Worm (Caenorhabditis elegans) whole organism, L4 larva: ENCODE data around the gene nac-3.

Experiments used
- ZK546.5 ChIP-seq, 2 experiments: sonication (generic microtip); optimal IDR thresholded peaks; 2 replicates each; lab custom pipeline; 2017; ENCODE audit warnings: missing biosample characterization in 2 of 2, missing genetic modification characterization in 2 of 2
- lin-13 ChIP-seq: fragments of 150-350 bp; optimal IDR thresholded peaks from 2 replicates; lab custom pipeline; 2014; ENCODE audit warnings: missing biosample characterization, missing genetic modification reagents, missing genetic modification characterization
- nhr-237 ChIP-seq: sonication (generic microtip); optimal IDR thresholded peaks from 2 replicates; lab custom pipeline; 2017; ENCODE audit warnings: missing biosample characterization, missing genetic modification characterization
- nhr-28 ChIP-seq: fragments of 150-350 bp; optimal IDR thresholded peaks from 2 replicates; lab custom pipeline; 2014; ENCODE audit warnings: missing biosample characterization, missing genetic modification characterization
- nhr-41 ChIP-seq: fragments of 200-800 bp; sonication (Bioruptor generic); IDR thresholded peaks from 2 replicates; pipeline ENCODE4 v1.3.6; 2022; ENCODE audit warnings: missing genetic modification reagents, missing genetic modification characterization, missing compliant biosample characterization
- snpc-4 ChIP-seq: fragments of 150-350 bp; optimal IDR thresholded peaks from 2 replicates; lab custom pipeline; 2014; ENCODE audit warnings: missing biosample characterization, missing genetic modification characterization
- unc-39 ChIP-seq: sonication (generic microtip); optimal IDR thresholded peaks from 2 replicates; lab custom pipeline; 2017; ENCODE audit warnings: missing biosample characterization, missing genetic modification characterization
- unc-62 ChIP-seq, 3 experiments: fragments of 150-350 bp in 1 of 3; sonication (generic microtip); optimal IDR thresholded peaks in 2 of 3; peaks in 1 of 3; 1 replicate in 1 of 3; 2 replicates in 2 of 3; lab custom pipeline; 2014 to 2017; ENCODE audit warnings: missing biosample characterization in 3 of 3, missing genetic modification characterization in 3 of 3, missing genetic modification reagents in 3 of 3, missing genotype in 1 of 3
- zag-1 ChIP-seq: fragments of 150-350 bp; optimal IDR thresholded peaks from 2 replicates; lab custom pipeline; 2014; ENCODE audit warnings: missing biosample characterization, missing genetic modification characterization
- zip-2 ChIP-seq: fragments of 150-350 bp; optimal IDR thresholded peaks from 2 replicates; lab custom pipeline; 2014; ENCODE audit warnings: missing biosample characterization, missing genetic modification characterization

ce11 chrIII:10108995-10109394 is 43.6 kb upstream of the nac-3 start, which contains the start of gene T16H12.9:
- no peak for TF ChIP-seq nhr-41
- TF ChIP-seq zag-1 (tag; lab: Kevin White, UChicago), result no peak
- TF ChIP-seq nhr-28 (tag; lab: Kevin White, UChicago), result no peak
- TF ChIP-seq unc-62 (GFP tag; optimal IDR thresholded peaks at IDR 0.05 in 1 of 2; lab: Kevin White, UChicago), result no peak
- TF ChIP-seq unc-62 (tag; optimal IDR thresholded peaks at IDR 0.05; lab: Kevin White, UChicago), result no peak
- TF ChIP-seq unc-39 (tag; lab: Kevin White, UChicago), result no peak
- TF ChIP-seq zip-2, result no peak
- no peak for TF ChIP-seq nhr-237 (tag; lab: Kevin White, UChicago)
- TF ChIP-seq lin-13 (GFP tag; lab: Kevin White, UChicago), result no peak
- no peak for TF ChIP-seq ZK546.5 (tag; optimal IDR thresholded peaks at IDR 0.05; lab: Kevin White, UChicago)
- TF ChIP-seq snpc-4 (tag; lab: Kevin White, UChicago), result no peak
